Fruit fly (Drosophila melanogaster): ENCODE data around the gene CG31924.

- TF ChIP-seq CTCF (optimal IDR thresholded peaks at IDR 0.05) (no peak), CG8478 (optimal IDR thresholded peaks at IDR 0.05) (no peak)
Observed at dm6 chr2L:1316422-1316821, 38.3 kb downstream of the CG31924 start.

All from S2 (cell line).